Worm (Caenorhabditis elegans) whole organism, L1 larva: Measurements from ENCODE around the gene col-179.

Experiments used
- C16A3.4 ChIP-seq: fragments of 150-350 bp; optimal IDR thresholded peaks from 2 replicates; lab custom pipeline; 2014; ENCODE audit warnings: missing biosample characterization, missing genetic modification characterization
- aha-1 ChIP-seq: fragments of 150-350 bp; optimal IDR thresholded peaks from 2 replicates; lab custom pipeline; 2014; ENCODE audit warnings: missing biosample characterization, missing genetic modification characterization
- blmp-1 ChIP-seq: fragments of 150-350 bp; optimal IDR thresholded peaks from 2 replicates; lab custom pipeline; 2014; ENCODE audit warnings: missing biosample characterization, missing genetic modification characterization
- ceh-8 ChIP-seq: fragments of 200-800 bp; sonication (Bioruptor generic); optimal IDR thresholded peaks from 2 replicates; lab custom pipeline; 2018; ENCODE audit warnings: mild to moderate bottlenecking, missing genetic modification characterization, moderate library complexity, missing compliant biosample characterization
- dpl-1 ChIP-seq, 3 experiments: fragments of 150-350 bp in 2 of 3; sonication (generic microtip) in 1 of 3; optimal IDR thresholded peaks; 2 replicates each; lab custom pipeline; 2014 to 2017; ENCODE audit warnings: missing biosample characterization in 3 of 3, missing genetic modification characterization in 3 of 3, missing genetic modification reagents in 3 of 3
- dsc-1 ChIP-seq: sonication (generic microtip); optimal IDR thresholded peaks from 2 replicates; lab custom pipeline; 2016; ENCODE audit warnings: mild to moderate bottlenecking, missing genetic modification characterization, missing compliant biosample characterization
- efl-1 ChIP-seq, 4 experiments: fragments of 150-350 bp; optimal IDR thresholded peaks in 3 of 4; peaks in 1 of 4; 1 replicate in 1 of 4; 2 replicates in 3 of 4; lab custom pipeline; 2014; ENCODE audit warnings: missing biosample characterization in 2 of 4, missing genetic modification characterization in 2 of 4, missing genetic modification reagents in 2 of 4
- elt-2 ChIP-seq: sonication (generic microtip); optimal IDR thresholded peaks from 2 replicates; lab custom pipeline; 2016; ENCODE audit warnings: missing genetic modification characterization, mild to moderate bottlenecking, inconsistent platforms, missing compliant biosample characterization, missing genetic modification reagents
- elt-3 ChIP-seq, 6 experiments: fragments of 150-350 bp in 1 of 6; sonication (generic microtip); optimal IDR thresholded peaks; 2 replicates each; lab custom pipeline; 2017 to 2018; ENCODE audit warnings: missing biosample characterization in 6 of 6, missing genetic modification characterization in 6 of 6, inconsistent platforms in 1 of 6
- fkh-8 ChIP-seq: sonication (generic microtip); optimal IDR thresholded peaks from 2 replicates; lab custom pipeline; 2016; ENCODE audit warnings: mild to moderate bottlenecking, missing genetic modification characterization, missing compliant biosample characterization
- hlh-17 ChIP-seq: fragments of 200-800 bp; sonication (Bioruptor generic); optimal IDR thresholded peaks from 2 replicates; lab custom pipeline; 2018; ENCODE audit warnings: missing genetic modification characterization, mild to moderate bottlenecking, missing compliant biosample characterization, moderate library complexity, borderline replicate concordance
- hlh-4 ChIP-seq: sonication (generic microtip); optimal IDR thresholded peaks from 2 replicates; lab custom pipeline; 2016; ENCODE audit warnings: mild to moderate bottlenecking, missing genetic modification characterization, missing compliant biosample characterization
- lin-14 ChIP-seq: fragments of 200-800 bp; sonication (Bioruptor generic); optimal IDR thresholded peaks from 2 replicates; lab custom pipeline; 2018; ENCODE audit warnings: mild to moderate bottlenecking, missing genetic modification characterization, moderate library complexity, missing compliant biosample characterization
- lin-35 ChIP-seq, 2 experiments: fragments of 150-350 bp; optimal IDR thresholded peaks; 2 replicates each; lab custom pipeline; 2014; ENCODE audit warnings: missing biosample characterization in 2 of 2, missing genetic modification characterization in 2 of 2, missing genetic modification reagents in 2 of 2
- lin-39 ChIP-seq: fragments of 150-350 bp; optimal IDR thresholded peaks from 2 replicates; lab custom pipeline; 2014; ENCODE audit warnings: missing biosample characterization, missing genetic modification reagents, missing genetic modification characterization
- lir-3 ChIP-seq: sonication (generic microtip); optimal IDR thresholded peaks from 2 replicates; lab custom pipeline; 2016; ENCODE audit warnings: mild to moderate bottlenecking, missing genetic modification characterization, moderate library complexity, missing compliant biosample characterization; ENCODE audit not compliant: poor library complexity
- lsy-2 ChIP-seq, 2 experiments: fragments of 150-350 bp; optimal IDR thresholded peaks; 2 replicates each; lab custom pipeline; 2014; ENCODE audit warnings: missing biosample characterization in 2 of 2, missing genetic modification characterization in 2 of 2
- nhr-20 ChIP-seq: sonication (generic microtip); optimal IDR thresholded peaks from 2 replicates; lab custom pipeline; 2016; ENCODE audit warnings: mild to moderate bottlenecking, missing genetic modification characterization, missing compliant biosample characterization
- nhr-47 ChIP-seq: sonication (generic microtip); optimal IDR thresholded peaks from 2 replicates; lab custom pipeline; 2016; ENCODE audit warnings: mild to moderate bottlenecking, missing genetic modification characterization, moderate library complexity, missing compliant biosample characterization
- nhr-71 ChIP-seq: sonication (generic microtip); optimal IDR thresholded peaks from 2 replicates; lab custom pipeline; 2016; ENCODE audit warnings: mild to moderate bottlenecking, missing genetic modification characterization, moderate library complexity, missing compliant biosample characterization
- nhr-85 ChIP-seq: sonication (generic microtip); peaks from one replicate; lab custom pipeline; 2016; ENCODE audit warnings: missing genetic modification characterization, inconsistent platforms, missing compliant biosample characterization
- pag-3 ChIP-seq: sonication (generic microtip); optimal IDR thresholded peaks from 2 replicates; lab custom pipeline; 2017; ENCODE audit warnings: missing genetic modification characterization, mild to moderate bottlenecking, missing compliant biosample characterization, antibody characterized with exemption, borderline replicate concordance; ENCODE audit not compliant: insufficient read depth
- pqm-1 ChIP-seq: sonication (generic microtip); optimal IDR thresholded peaks from 3 replicates; lab custom pipeline; 2017; ENCODE audit warnings: missing biosample characterization, missing genetic modification characterization
- rnt-1 ChIP-seq: sonication (generic microtip); optimal IDR thresholded peaks from 2 replicates; lab custom pipeline; 2016; ENCODE audit warnings: mild to moderate bottlenecking, missing genetic modification characterization, moderate library complexity, missing compliant biosample characterization
- snu-23 ChIP-seq: sonication (generic microtip); optimal IDR thresholded peaks from 2 replicates; lab custom pipeline; 2016; ENCODE audit warnings: missing genetic modification characterization, missing compliant biosample characterization
- sup-37 ChIP-seq: fragments of 200-800 bp; sonication (Bioruptor generic); optimal IDR thresholded peaks from 2 replicates; lab custom pipeline; 2018; ENCODE audit warnings: mild to moderate bottlenecking, missing genetic modification characterization, missing compliant biosample characterization
- swsn-7 ChIP-seq: sonication (generic microtip); optimal IDR thresholded peaks from 2 replicates; lab custom pipeline; 2016; ENCODE audit warnings: missing genetic modification characterization, missing compliant biosample characterization
- unc-98 ChIP-seq: fragments of 200-800 bp; sonication (Bioruptor generic); IDR thresholded peaks from 2 replicates; pipeline ENCODE4 v1.3.6; 2022; ENCODE audit warnings: missing genetic modification characterization, missing compliant biosample characterization
- zag-1 ChIP-seq: fragments of 150-350 bp; optimal IDR thresholded peaks from 2 replicates; lab custom pipeline; 2014; ENCODE audit warnings: missing biosample characterization, missing genetic modification characterization
- zip-4 ChIP-seq: fragments of 200-800 bp; sonication (Bioruptor generic); optimal IDR thresholded peaks from 2 replicates; lab custom pipeline; 2018; ENCODE audit warnings: mild to moderate bottlenecking, missing genetic modification characterization, moderate library complexity, missing compliant biosample characterization
- ztf-11 ChIP-seq, 2 experiments: sonication (generic microtip); optimal IDR thresholded peaks; 2 replicates each; lab custom pipeline; 2016 to 2017; ENCODE audit warnings: missing genetic modification characterization in 2 of 2, missing biosample characterization in 1 of 2, missing compliant biosample characterization in 1 of 2
- ztf-4 ChIP-seq: fragments of 150-350 bp; optimal IDR thresholded peaks from 2 replicates; lab custom pipeline; 2014; ENCODE audit warnings: missing biosample characterization, missing genetic modification characterization

Gene col-179

DNA sequence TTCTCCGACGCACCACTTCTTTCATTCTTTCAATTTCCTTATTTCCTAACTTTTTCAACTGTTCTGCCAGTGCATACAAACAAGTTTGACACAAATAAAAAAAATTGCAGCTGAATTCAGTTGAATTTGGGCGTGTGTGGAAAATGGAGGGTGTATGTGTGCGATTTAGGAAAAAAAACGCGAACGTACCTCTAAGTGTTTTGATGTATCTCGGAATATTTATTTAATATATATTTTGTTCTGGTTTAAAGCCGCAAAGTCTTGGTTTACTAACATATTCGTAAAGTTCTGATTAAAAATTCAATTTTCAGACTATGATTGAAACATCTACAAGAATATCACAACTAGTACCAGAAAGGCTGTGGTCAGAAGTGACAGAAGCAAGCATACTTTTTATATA, 15.8 kb upstream of the col-179 start, which contains the start of gene gnrr-7:
Gene gnrr-7 (plus strand): TSS at position 301 of the 400 bp plus-strand sequence.
- TF ChIP-seq swsn-7 (no peak), zag-1 (tag; lab: Kevin White, UChicago) (no peak)

ce11 chrX:11189515-11189914, 11.8 kb upstream of the col-179 start, which contains the start of gene F13D2.1:
Gene F13D2.1 (minus strand): TSS chrX:11189615.
- no peak for TF ChIP-seq sup-37 (GFP tag; lab: Kevin White, UChicago)
- TF ChIP-seq ztf-4 (tag; lab: Kevin White, UChicago) = no peak
- no peak for TF ChIP-seq nhr-85 (tag; lab: Kevin White, UChicago)
- no peak for TF ChIP-seq zip-4
- no peak for TF ChIP-seq blmp-1 (tag; lab: Kevin White, UChicago)
- TF ChIP-seq C16A3.4 = no peak
- no peak for TF ChIP-seq pqm-1 (tag; lab: Kevin White, UChicago)
- TF ChIP-seq, all 84 proteins: peak for 0

- TF ChIP-seq snu-23 = peak; percentile 54
- TF ChIP-seq lin-14 = peak; percentile 48
- no peak for TF ChIP-seq lsy-2 (tag; optimal IDR thresholded peaks at IDR 0.05; lab: Kevin White, UChicago)
- TF ChIP-seq fkh-8 = no peak
- peak; percentile 49 for TF ChIP-seq blmp-1 (tag; lab: Kevin White, UChicago)
- no peak for TF ChIP-seq ztf-11 (tag; optimal IDR thresholded peaks at IDR 0.05; lab: Kevin White, UChicago)
- peak in 1 of 2 experiments; percentile 50 for TF ChIP-seq lin-35 (GFP tag; optimal IDR thresholded peaks at IDR 0.05; lab: Kevin White, UChicago)
- TF ChIP-seq nhr-85 (tag; lab: Kevin White, UChicago) = peak; percentile 63
- no peak for TF ChIP-seq hlh-17 (GFP tag; lab: Kevin White, UChicago)
- no peak for TF ChIP-seq ceh-8 (GFP tag; lab: Kevin White, UChicago)
- peak; percentile 82 for TF ChIP-seq pag-3 (tag; lab: Kevin White, UChicago)
- peak; percentile 61 for TF ChIP-seq nhr-20 (tag; lab: Kevin White, UChicago)
- TF ChIP-seq rnt-1 (tag; lab: Kevin White, UChicago) = peak; percentile 0
- TF ChIP-seq nhr-71 = peak; percentile 46
- TF ChIP-seq zag-1 (tag; lab: Kevin White, UChicago) = no peak
- no peak for TF ChIP-seq lin-39 (tag; lab: Kevin White, UChicago)
- TF ChIP-seq nhr-47 (tag; lab: Kevin White, UChicago) = no peak
- peak in 3 of 6 experiments; percentile 7 to 82 (median 31) for TF ChIP-seq elt-3 (tag; optimal IDR thresholded peaks at IDR 0.05; lab: Kevin White, UChicago)
- TF ChIP-seq, all 84 proteins: peak for 10
Observed at ce11 chrX:11190443-11190842, 10.8 kb upstream of the col-179 start.

DNA sequence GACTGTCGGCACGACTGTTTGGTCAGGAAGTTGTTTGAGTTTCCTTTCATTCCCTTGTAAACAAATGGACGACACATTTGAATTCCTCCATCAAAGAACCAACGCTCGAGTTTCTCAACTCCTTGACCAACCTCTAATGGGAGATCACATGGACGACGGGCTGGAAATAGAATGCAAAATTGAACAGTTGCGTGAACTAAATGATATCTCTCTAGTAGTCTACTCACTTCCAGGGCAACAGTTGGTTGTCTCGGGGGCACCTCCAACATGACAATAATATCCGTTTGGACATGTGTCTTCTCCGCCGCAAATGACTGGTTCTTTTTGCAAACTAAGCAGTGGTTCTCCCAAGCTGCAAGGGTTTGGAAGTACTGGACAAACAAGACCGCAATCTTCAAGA, 7.6 kb upstream of the col-179 start:
- no peak for TF ChIP-seq blmp-1 (tag; lab: Kevin White, UChicago)
- TF ChIP-seq unc-98 (GFP tag; lab: Robert Waterston, UW) = 0 out of 2 replicates have a peak, but pooled peaks have one; percentile 25
- TF ChIP-seq efl-1 (optimal IDR thresholded peaks at IDR 0.05; lab: Kevin White, UChicago) = no peak
- peak in 1 of 2 experiments; percentile 73 for TF ChIP-seq efl-1 (GFP tag; optimal IDR thresholded peaks at IDR 0.05 in 1 of 2; lab: Kevin White, UChicago)
- peak; percentile 52 for TF ChIP-seq nhr-71
- no peak for TF ChIP-seq elt-2
- peak; percentile 57 for TF ChIP-seq rnt-1 (tag; lab: Kevin White, UChicago)
- TF ChIP-seq lin-14 = peak; percentile 65

DNA sequence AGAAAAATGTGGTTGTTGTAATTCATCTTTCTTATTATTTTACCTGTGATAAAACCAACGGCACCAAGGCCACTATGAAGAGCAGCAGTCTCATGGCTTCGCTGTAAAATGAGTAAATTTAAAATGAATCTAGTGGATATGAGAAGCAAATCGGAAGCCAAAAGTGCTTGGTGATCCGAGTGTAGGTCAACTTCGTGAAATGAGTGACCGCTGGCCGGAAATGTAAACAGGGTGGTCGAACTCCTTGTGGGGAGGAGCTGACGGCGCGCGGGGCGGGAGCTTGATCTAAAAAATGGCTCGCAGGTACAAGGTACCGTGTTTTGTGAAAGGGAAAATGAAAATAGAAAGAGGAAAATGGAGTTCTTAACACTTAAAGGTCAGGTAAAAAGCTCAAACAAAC, 4.5 kb upstream of the col-179 start, which contains the start of gene C34F6.1:
Gene C34F6.1 (minus strand): TSS at position 101 of the 400 bp plus-strand sequence.
- TF ChIP-seq dsc-1 (tag; lab: Kevin White, UChicago) (no peak), hlh-4 (tag; lab: Kevin White, UChicago) (no peak), lir-3 (tag; lab: Kevin White, UChicago) (no peak), blmp-1 (tag; lab: Kevin White, UChicago) (no peak), dpl-1 (GFP tag; optimal IDR thresholded peaks at IDR 0.05; lab: Kevin White, UChicago) (no peak), nhr-71 (no peak), aha-1 (no peak)
